Fruit fly (Drosophila melanogaster) S2 (cell line): Measurements from ENCODE around the gene Hr96.

Experiments
- CG8478 ChIP-seq: fragments of >200 bp; optimal IDR thresholded peaks from 2 replicates; lab custom pipeline; 2018
- CTCF ChIP-seq, 2 experiments: fragments of >200 bp; optimal IDR thresholded peaks; 2 replicates each; lab custom pipeline; 2018

Gene Hr96

dm6 chr3R:25027281-25028219, 2.5 kb downstream of the Hr96 start:
- TF ChIP-seq CG8478 (no peak), CTCF (optimal IDR thresholded peaks at IDR 0.05; lab: Kevin White, UChicago) (no peak)

- TF ChIP-seq CTCF (optimal IDR thresholded peaks at IDR 0.05; lab: Kevin White, UChicago) (no peak), CG8478 (no peak)
Observed at dm6 chr3R:25032686-25033085, 7.7 kb downstream of the Hr96 start.

DNA sequence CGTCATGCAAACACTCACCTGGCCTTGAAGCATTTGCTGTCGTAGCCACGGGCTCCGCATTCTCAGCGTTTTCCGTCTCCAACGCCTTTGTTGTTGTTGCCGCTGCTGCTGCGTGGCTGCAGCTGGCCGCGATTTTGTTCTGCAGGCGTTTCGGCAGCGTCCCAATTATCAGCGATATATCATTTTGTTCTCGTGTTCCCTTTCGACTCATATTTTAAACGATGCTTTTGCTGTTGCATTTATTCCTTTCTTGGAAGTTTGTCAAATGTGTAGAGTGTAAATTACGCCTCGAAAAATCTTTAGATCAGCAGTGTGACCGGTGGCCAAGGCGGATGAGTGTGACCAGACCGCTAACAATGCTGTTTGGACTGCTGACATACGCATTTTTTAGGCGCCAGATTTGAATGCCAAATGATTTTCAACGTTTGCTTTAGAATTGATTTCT, 8.1 kb downstream of the Hr96 start, which contains the start of gene Smg6:
Gene Smg6 (minus strand): TSS at position 324 of the 445 bp plus-strand sequence.
- TF ChIP-seq CG8478 = no peak
- TF ChIP-seq CTCF (optimal IDR thresholded peaks at IDR 0.05; lab: Kevin White, UChicago) = peak in 1 of 2 experiments; percentile 18

DNA sequence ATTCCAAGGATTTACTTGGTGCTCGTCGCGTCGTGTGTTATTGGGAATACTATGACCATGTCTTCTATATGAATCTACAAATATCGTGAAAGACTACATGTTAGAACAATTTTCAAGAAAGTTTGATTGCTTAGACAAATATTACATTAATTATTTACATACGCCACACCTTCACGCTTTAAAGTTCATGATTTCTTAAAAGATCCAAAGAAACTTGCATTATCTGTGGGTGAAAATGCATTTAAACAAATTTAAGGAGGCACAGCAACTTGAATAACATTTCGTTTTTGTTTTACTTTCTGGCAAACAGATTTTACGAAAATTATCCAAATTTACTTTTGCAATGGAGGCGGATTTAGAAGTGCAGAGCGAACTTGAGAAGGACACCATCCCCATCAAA, 11.6 kb downstream of the Hr96 start, which contains the start of gene CG31115:
Gene CG31115 (plus strand): TSS at position 301 of the 400 bp plus-strand sequence.
- TF ChIP-seq CTCF (optimal IDR thresholded peaks at IDR 0.05; lab: Kevin White, UChicago) = no peak
- no peak for TF ChIP-seq CG8478

dm6 chr3R:25039028-25039476, 14.0 kb downstream of the Hr96 start, which contains the start of the genes Ythdf and bai:
Gene Ythdf, minus strand, starts transcription at chr3R:25039249.
Gene bai, plus strand, starts transcription at chr3R:25039374.
- TF ChIP-seq CTCF (optimal IDR thresholded peaks at IDR 0.05; lab: Kevin White, UChicago) (no peak), CG8478 (no peak)

DNA sequence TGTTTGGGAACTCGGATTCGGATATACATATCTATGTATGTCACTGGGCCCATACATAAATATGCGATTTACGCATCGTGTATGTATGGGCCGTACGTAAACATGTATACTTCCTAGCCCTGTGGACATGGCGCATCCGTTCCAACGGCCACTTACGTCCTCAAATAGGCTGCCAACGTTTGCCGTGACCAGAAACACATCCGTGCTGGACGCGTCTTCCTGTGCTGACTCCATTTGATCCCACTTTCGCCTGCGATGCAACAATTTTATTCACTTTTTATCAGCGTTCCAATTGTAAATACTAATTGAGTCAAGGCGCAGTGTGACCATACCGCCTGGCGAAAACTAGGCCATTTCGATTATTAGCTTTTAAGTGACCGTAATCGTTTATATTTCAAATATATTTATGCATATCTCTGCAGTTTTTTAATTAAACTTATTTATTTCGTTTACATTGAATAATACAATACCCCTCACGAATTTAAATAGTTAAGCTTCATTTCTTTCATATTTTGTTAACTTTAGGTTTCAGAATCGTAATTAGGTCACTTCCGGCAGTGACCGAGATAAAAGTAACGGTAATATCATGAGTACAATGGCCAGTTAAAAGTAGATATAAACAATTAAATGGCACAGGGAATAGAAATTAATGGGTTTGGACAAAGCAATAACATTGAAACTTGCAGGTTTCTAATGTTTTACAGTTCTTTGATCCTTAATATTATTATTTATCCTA, 19.9 kb downstream of the Hr96 start, which contains the start of gene 5PtaseI:
Gene 5PtaseI (minus strand): TSS at position 336 of the 736 bp plus-strand sequence.
- TF ChIP-seq CG8478 (no peak), CTCF (optimal IDR thresholded peaks at IDR 0.05; lab: Kevin White, UChicago) (no peak)

- TF ChIP-seq CTCF (optimal IDR thresholded peaks at IDR 0.05; lab: Kevin White, UChicago) (no peak), CG8478 (no peak)
Observed at dm6 chr3R:25046023-25046422, 21.0 kb downstream of the Hr96 start, which contains the start of gene CG11786. Gene CG11786, plus strand, starts transcription at chr3R:25046323.

DNA sequence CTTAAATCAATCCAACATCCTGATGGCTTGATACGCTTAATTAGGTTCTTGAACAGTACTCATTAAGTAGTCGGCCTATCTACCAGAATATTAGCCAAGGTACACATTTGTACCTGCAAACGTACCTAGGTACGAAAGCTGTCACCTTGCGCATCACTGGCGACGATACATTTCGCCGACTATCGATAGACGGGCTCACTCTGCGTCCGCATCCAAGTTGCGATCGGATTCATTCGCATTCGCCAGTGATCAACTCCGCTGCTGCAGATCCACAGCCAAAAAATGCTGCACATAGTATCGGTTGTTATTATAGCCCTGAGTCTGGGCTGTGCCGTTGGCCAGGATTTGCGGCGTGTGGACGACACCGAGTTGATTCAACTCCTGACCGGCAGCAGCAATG, 22.5 kb downstream of the Hr96 start, which contains the start of gene CG11790:
Gene CG11790 (plus strand): TSS at position 203 of the 400 bp plus-strand sequence.
- TF ChIP-seq CG8478 (no peak), CTCF (optimal IDR thresholded peaks at IDR 0.05; lab: Kevin White, UChicago) (no peak)

DNA sequence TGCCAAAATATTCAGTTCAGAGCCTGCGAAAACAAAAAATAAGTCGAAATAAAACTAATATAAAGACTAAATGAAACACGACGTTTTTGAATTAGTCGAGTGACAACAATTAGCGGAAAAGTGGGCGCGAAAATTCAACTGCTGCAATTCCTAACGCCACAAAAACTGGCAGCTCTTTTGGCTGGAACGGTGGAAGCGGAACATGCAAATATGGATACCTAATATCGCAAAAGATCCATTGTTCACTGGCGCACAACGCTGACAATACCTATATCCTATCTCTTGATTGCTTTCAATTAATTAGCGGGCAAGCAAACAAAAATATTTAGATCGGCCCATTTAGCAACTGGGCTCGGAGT, 24.3 kb downstream of the Hr96 start, which contains the start of gene CG11791:
Gene CG11791 (plus strand): TSS at position 234 of the 359 bp plus-strand sequence.
- no peak for TF ChIP-seq CG8478
- TF ChIP-seq CTCF (optimal IDR thresholded peaks at IDR 0.05; lab: Kevin White, UChicago) = no peak

- TF ChIP-seq CG8478 (no peak), CTCF (optimal IDR thresholded peaks at IDR 0.05; lab: Kevin White, UChicago) (no peak)
Observed at dm6 chr3R:25049742-25050517, 24.9 kb downstream of the Hr96 start.

DNA sequence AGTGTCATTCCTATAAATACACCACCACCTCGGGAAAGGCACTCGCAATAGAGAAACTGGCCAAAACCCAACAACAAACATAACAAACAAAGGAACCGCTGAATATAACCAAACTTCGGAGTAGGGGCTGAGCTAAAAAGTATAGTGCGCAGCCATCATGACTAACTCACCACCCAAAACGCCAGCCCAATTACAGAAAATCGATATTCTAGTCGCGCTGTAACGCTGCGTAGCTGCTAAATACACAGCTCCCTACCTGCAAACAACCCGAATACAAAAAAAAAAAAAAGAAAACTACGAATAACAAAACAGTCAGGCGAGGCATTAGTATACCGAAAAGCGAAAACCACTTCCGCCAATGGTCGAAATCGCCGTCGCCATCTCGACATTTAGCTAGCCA, 25.6 kb downstream of the Hr96 start:
- TF ChIP-seq CTCF (optimal IDR thresholded peaks at IDR 0.05; lab: Kevin White, UChicago) (no peak), CG8478 (no peak)

DNA sequence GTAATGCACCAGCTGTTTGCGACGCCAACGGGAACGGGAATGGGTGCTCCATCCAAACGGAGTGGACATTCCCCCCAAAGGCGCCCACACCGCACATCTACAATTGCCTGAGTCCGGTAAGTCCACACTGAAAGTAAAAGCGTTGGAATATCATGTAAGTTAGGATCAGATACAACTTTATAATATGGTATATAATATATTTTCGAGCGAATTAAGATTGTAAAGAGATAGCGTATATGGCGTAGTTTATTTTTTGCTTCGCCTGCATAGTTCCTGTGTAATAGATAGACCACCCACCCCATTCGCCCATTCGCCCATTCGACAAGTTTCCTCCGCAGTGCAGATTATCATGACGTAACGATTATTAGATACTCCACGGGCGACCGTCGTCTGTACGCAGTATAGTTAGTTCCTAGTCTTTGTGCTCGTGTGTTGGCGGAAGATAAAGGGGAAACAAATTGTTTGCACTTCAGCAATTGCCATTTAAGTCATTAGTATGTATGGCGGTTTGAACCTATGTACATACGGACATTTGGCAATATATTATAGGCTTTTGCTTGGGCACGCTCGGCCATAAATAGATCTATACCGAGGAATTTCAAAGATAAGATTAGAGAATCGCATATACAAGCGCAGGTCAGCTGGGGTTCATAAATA, 26.5 kb downstream of the Hr96 start:
- TF ChIP-seq CG8478 (no peak), CTCF (optimal IDR thresholded peaks at IDR 0.05; lab: Kevin White, UChicago) (no peak)

DNA sequence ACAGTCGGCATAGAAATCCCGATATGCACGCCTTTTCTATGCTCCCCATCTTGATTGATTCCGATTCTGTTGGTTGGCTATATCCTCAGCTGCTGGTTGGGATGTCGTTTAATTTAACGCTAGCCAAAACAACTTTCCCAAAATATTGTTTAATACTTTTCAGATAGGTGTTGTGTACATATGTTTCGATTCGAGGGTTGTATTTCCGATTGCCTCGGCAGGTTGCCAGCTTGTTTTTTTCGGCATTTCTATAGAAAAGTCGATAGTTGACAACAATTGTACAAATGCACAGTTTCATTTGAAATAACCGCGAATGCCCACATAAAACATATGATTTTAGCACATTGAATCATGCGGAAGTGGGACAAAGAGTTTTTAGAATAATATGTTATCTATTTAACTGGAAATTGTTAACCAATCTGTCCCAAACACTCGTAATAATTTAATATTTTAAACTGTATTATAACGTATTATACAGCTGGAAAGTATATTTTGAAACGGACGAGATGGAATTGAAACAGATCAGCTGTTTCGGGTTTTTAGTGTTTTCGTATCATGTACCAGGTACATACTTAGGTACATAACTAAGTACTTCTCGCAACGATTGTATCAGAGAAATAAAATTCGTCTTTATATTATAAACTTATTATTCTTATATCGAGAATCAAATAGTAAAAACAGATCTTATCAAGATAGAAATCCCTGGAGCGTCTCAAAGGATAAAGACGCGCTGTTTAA, 29.6 kb downstream of the Hr96 start, which contains the start of gene CG31109:
Gene CG31109 (minus strand): TSS at position 203 of the 738 bp plus-strand sequence.
- no peak for TF ChIP-seq CG8478
- TF ChIP-seq CTCF (optimal IDR thresholded peaks at IDR 0.05; lab: Kevin White, UChicago) = no peak
